In genomic region chrII:14321225-14321624, ce11 we compare ENCODE assay signal across 5 worm cellular contexts.
TF ChIP-seq lines count a peak whose summit lies in the region.

No protein-coding gene starts in this region.

TF ChIP-seq in whole organism, L1 larva, 84 proteins besides CTCF, POLR2A, EP300 and RAD21:
- TF ChIP-seq F16B12.6 (tag; optimal IDR thresholded peaks at IDR 0.05; lab: Kevin White, UChicago) = peak; percentile 16
- no peak for TF ChIP-seq snpc-4 (tag; optimal IDR thresholded peaks at IDR 0.05; lab: Kevin White, UChicago)
- peak; percentile 36 for TF ChIP-seq ceh-8 (GFP tag; optimal IDR thresholded peaks at IDR 0.05; lab: Kevin White, UChicago)
- peak in 1 of 2 experiments; percentile 18 for TF ChIP-seq efl-1 (optimal IDR thresholded peaks at IDR 0.05; lab: Kevin White, UChicago)
- peak in 1 of 2 experiments; percentile 18 for TF ChIP-seq efl-1 (GFP tag; optimal IDR thresholded peaks at IDR 0.05 in 1 of 2; lab: Kevin White, UChicago)
- peak in 1 of 3 experiments; percentile 22 for TF ChIP-seq dpl-1 (GFP tag; optimal IDR thresholded peaks at IDR 0.05; lab: Kevin White, UChicago)

TF ChIP-seq in whole organism, L4 larva, 104 proteins besides CTCF, POLR2A, EP300 and RAD21:
- TF ChIP-seq zag-1 (tag; optimal IDR thresholded peaks at IDR 0.05; lab: Kevin White, UChicago) = no peak
- no peak for TF ChIP-seq tag-97 (GFP tag; IDR thresholded peaks at IDR 0.05; lab: Robert Waterston, UW)
- no peak for TF ChIP-seq mep-1 (tag; optimal IDR thresholded peaks at IDR 0.05; lab: Kevin White, UChicago)
- TF ChIP-seq zfp-2 (tag; optimal IDR thresholded peaks at IDR 0.05; lab: Kevin White, UChicago) = no peak
- no peak for TF ChIP-seq ceh-44 (GFP tag; IDR thresholded peaks at IDR 0.05; lab: Robert Waterston, UW)
- TF ChIP-seq nhr-76 (tag; optimal IDR thresholded peaks at IDR 0.05; lab: Kevin White, UChicago) = no peak
- TF ChIP-seq spr-3 (GFP tag; optimal IDR thresholded peaks at IDR 0.05; lab: Kevin White, UChicago) = no peak
- TF ChIP-seq hlh-11 (tag; optimal IDR thresholded peaks at IDR 0.05; lab: Kevin White, UChicago) = no peak
- no peak for TF ChIP-seq egl-43 (GFP tag; IDR thresholded peaks at IDR 0.05; lab: Robert Waterston, UW)
- TF ChIP-seq lin-38 (GFP tag; IDR thresholded peaks at IDR 0.05; lab: Robert Waterston, UW) = peak; percentile 39; the same call in 1 of the 2 replicates
- TF ChIP-seq Y5F2A.4 (GFP tag; optimal IDR thresholded peaks at IDR 0.05; lab: Kevin White, UChicago) = no peak
- peak; percentile 27 for TF ChIP-seq mes-2 (tag; optimal IDR thresholded peaks at IDR 0.05; lab: Kevin White, UChicago; ENCODE audit: poor library complexity, severe bottlenecking)
- TF ChIP-seq lin-13 (GFP tag; optimal IDR thresholded peaks at IDR 0.05; lab: Kevin White, UChicago) = no peak

TF ChIP-seq in whole organism, late embryonic, 69 proteins besides CTCF, POLR2A, EP300 and RAD21:
- TF ChIP-seq pat-9 (tag; optimal IDR thresholded peaks at IDR 0.05; lab: Kevin White, UChicago) (no peak), unc-42 (tag; optimal IDR thresholded peaks at IDR 0.05; lab: Kevin White, UChicago) (peak; percentile 10), ceh-14 (tag; optimal IDR thresholded peaks at IDR 0.05; lab: Kevin White, UChicago) (peak; percentile 83)

TF ChIP-seq in whole organism, midembryonic, 9 proteins besides CTCF, POLR2A, EP300 and RAD21:
- TF ChIP-seq flt-1 (GFP tag; IDR thresholded peaks at IDR 0.05; lab: Robert Waterston, UW) (0 out of 2 replicates have a peak, but pooled peaks have one; percentile 53), cog-1 (tag; optimal IDR thresholded peaks at IDR 0.05; lab: Kevin White, UChicago) (no peak), tab-1 (GFP tag; IDR thresholded peaks at IDR 0.05; lab: Robert Waterston, UW) (no peak), ztf-23 (GFP tag; IDR thresholded peaks at IDR 0.05; lab: Robert Waterston, UW) (peak; percentile 41; the same call in 1 of the 2 replicates)

TF ChIP-seq in whole organism, mixed stage, embryonic, 35 proteins besides CTCF, POLR2A, EP300 and RAD21:
- no peak for TF ChIP-seq hlh-1 (tag; optimal IDR thresholded peaks at IDR 0.05; lab: Kevin White, UChicago)
- TF ChIP-seq ces-1 (GFP tag; optimal IDR thresholded peaks at IDR 0.05; lab: Kevin White, UChicago) = peak; percentile 74
